Fruit fly (Drosophila melanogaster): Measurements from ENCODE around the gene porin.

Gene porin

DNA sequence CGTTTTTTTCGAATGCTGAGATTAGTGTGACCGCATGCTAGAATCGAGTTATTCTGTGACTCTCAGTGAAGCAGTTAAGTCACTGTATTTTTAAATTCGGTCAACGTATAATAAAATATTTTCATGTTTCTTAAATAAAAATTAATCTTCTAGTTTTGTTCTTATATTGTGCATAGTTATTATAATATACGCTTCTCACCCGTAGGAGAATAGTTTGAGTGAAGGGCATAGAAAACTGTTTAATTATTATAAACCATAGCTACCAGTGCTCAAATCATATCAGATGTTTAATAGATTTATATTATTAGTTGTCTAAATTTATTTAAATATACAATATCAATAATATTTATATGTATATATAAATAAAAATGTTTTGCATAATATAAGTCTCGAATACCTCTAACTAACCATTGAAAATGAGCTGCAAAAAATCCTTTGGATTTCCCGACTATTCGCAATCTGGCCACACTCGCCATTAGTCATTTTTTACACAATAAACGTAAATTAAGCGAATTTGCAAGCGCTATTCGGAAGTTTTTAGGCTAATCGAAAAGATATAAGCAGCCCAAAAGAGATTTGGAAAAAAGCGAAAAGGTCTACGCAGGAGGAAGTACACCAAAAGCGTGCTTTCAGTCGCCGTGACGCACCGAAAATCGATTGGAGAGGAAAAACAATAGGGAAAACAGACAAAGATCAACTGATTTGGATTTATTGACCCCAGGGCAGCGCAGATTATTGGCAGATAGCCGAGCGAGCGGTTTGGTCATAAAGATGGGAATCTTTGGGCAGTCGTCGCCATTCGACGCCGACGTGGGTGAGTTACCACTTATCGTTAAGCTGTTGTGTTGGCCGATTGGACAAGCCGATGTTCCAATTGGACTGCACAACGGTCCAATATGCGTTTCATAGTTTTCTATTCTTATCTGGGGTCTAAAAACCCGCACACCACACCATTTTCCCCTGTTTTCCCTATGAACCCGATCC is 7.7 kb upstream of the porin start, which contains the start of the genes aurB and Stam (continued):
- TF ChIP-seq CG10543 (GFP tag; optimal IDR thresholded peaks at IDR 0.05) = peak; percentile 45
- TF ChIP-seq ac (GFP tag; optimal IDR thresholded peaks at IDR 0.05) = no peak
- peak; percentile 64; the same call in 1 of the 2 replicates for TF ChIP-seq Xrp1 (GFP tag; IDR thresholded peaks at IDR 0.05)
- TF ChIP-seq nmo (GFP tag; optimal IDR thresholded peaks at IDR 0.05) = peak; percentile 70
- TF ChIP-seq pzg (GFP tag; optimal IDR thresholded peaks at IDR 0.05) = peak; percentile 30
- no peak for TF ChIP-seq CG6175 (GFP tag; IDR thresholded peaks at IDR 0.05)
- TF ChIP-seq CG11723 (GFP tag; optimal IDR thresholded peaks at IDR 0.05) = no peak
- no peak for TF ChIP-seq CG9876 (GFP tag; optimal IDR thresholded peaks at IDR 0.05)
- TF ChIP-seq jigr1 (GFP tag; IDR thresholded peaks at IDR 0.05) = no peak
- TF ChIP-seq PHDP (tag; optimal IDR thresholded peaks at IDR 0.05) = peak; percentile 73
- TF ChIP-seq CG12219 (GFP tag; optimal IDR thresholded peaks at IDR 0.05) = no peak
- peak; percentile 51 for TF ChIP-seq BtbVII (GFP tag; optimal IDR thresholded peaks at IDR 0.05)
- TF ChIP-seq sc (optimal IDR thresholded peaks at IDR 0.05) = no peak
- peak; percentile 41 for TF ChIP-seq sc (GFP tag; optimal IDR thresholded peaks at IDR 0.05)
- peak; percentile 68 for TF ChIP-seq CG7839 (tag; optimal IDR thresholded peaks at IDR 0.05)
- TF ChIP-seq HLH54F (GFP tag; optimal IDR thresholded peaks at IDR 0.05) = no peak
- TF ChIP-seq kah (GFP tag; optimal IDR thresholded peaks at IDR 0.05) = no peak
- peak; percentile 51 for TF ChIP-seq CG2116 (GFP tag; optimal IDR thresholded peaks at IDR 0.05)
- no peak for TF ChIP-seq danr (GFP tag; IDR thresholded peaks at IDR 0.05)
- TF ChIP-seq CG10979 (tag; optimal IDR thresholded peaks at IDR 0.05) = peak; percentile 50
- no peak for TF ChIP-seq CG4707 (GFP tag; optimal IDR thresholded peaks at IDR 0.05)
- peak; percentile 37 for TF ChIP-seq CG12299 (tag; optimal IDR thresholded peaks at IDR 0.05)
- TF ChIP-seq CG14860 (GFP tag; IDR thresholded peaks at IDR 0.05; ENCODE audit: partially characterized antibody) = no peak
- peak; percentile 73 for TF ChIP-seq kay (GFP tag; optimal IDR thresholded peaks at IDR 0.05)
- TF ChIP-seq CG3281 (GFP tag; optimal IDR thresholded peaks at IDR 0.05) = peak; percentile 61
- TF ChIP-seq vvl (GFP tag; IDR thresholded peaks at IDR 0.05) = peak; percentile 71
- TF ChIP-seq inv (GFP tag; IDR thresholded peaks at IDR 0.05; ENCODE audit: partially characterized antibody) = no peak
- TF ChIP-seq Jarid2 (GFP tag; optimal IDR thresholded peaks at IDR 0.05) = no peak
- no peak for TF ChIP-seq Mad (GFP tag; optimal IDR thresholded peaks at IDR 0.05)
- no peak for TF ChIP-seq Dip2 (GFP tag; IDR thresholded peaks at IDR 0.05)
- no peak for TF ChIP-seq Atf3 (GFP tag; optimal IDR thresholded peaks at IDR 0.05)
- peak; percentile 74 for TF ChIP-seq grau (tag; optimal IDR thresholded peaks at IDR 0.05)
- TF ChIP-seq Usf (GFP tag; optimal IDR thresholded peaks at IDR 0.05) = no peak
- no peak for TF ChIP-seq NC2β (GFP tag; optimal IDR thresholded peaks at IDR 0.05)
- no peak for TF ChIP-seq sim (GFP tag; IDR thresholded peaks at IDR 0.05)
- no peak for TF ChIP-seq Eip74EF (GFP tag; optimal IDR thresholded peaks at IDR 0.05)
- peak; percentile 39 for TF ChIP-seq Meics (GFP tag; optimal IDR thresholded peaks at IDR 0.05)
- no peak for TF ChIP-seq CHES-1-like (GFP tag; optimal IDR thresholded peaks at IDR 0.05)
- TF ChIP-seq Fer3 (tag; optimal IDR thresholded peaks at IDR 0.05) = peak; percentile 56
- TF ChIP-seq CG8765 (GFP tag; IDR thresholded peaks at IDR 0.05) = no peak
- no peak for TF ChIP-seq CG33213 (GFP tag; optimal IDR thresholded peaks at IDR 0.05)
- TF ChIP-seq CG4404 (GFP tag; IDR thresholded peaks at IDR 0.05) = no peak
- TF ChIP-seq Ets97D (GFP tag; optimal IDR thresholded peaks at IDR 0.05) = peak; percentile 11
- TF ChIP-seq CG7786 (GFP tag; optimal IDR thresholded peaks at IDR 0.05) = no peak
- no peak for TF ChIP-seq z (GFP tag; IDR thresholded peaks at IDR 0.05)
- TF ChIP-seq HmgD (GFP tag; optimal IDR thresholded peaks at IDR 0.05) = no peak
- no peak for TF ChIP-seq CG15073 (GFP tag; optimal IDR thresholded peaks at IDR 0.05)
- TF ChIP-seq Doc3 (GFP tag; IDR thresholded peaks at IDR 0.05; ENCODE audit: partially characterized antibody) = no peak
- no peak for TF ChIP-seq CG11398 (GFP tag; optimal IDR thresholded peaks at IDR 0.05)

Data from whole organism, embryonic.